Fruit fly (Drosophila melanogaster) whole organism, embryonic: ENCODE measurements around the gene zyd.

ENCODE experiments used
- Atf3 ChIP-seq: fragments of 200-800 bp; sonication (Bioruptor generic); optimal IDR thresholded peaks from 3 replicates; lab custom pipeline; 2016; ENCODE audit warnings: missing biosample characterization, missing genetic modification characterization
- B-H2 ChIP-seq: fragments of 200-800 bp; sonication (Bioruptor generic); optimal IDR thresholded peaks from 2 replicates; lab custom pipeline; 2018; ENCODE audit warnings: missing biosample characterization, mild to moderate bottlenecking, missing genetic modification characterization
- CG1024 ChIP-seq: fragments of 200-800 bp; sonication (Bioruptor generic); IDR thresholded peaks from 2 replicates; pipeline ENCODE4 v1.3.6; 2022; ENCODE audit warnings: missing biosample characterization, missing genetic modification characterization
- CG10267 ChIP-seq: fragments of 200-800 bp; sonication (Bioruptor generic); optimal IDR thresholded peaks from 2 replicates; lab custom pipeline; 2018; ENCODE audit warnings: missing biosample characterization, mild to moderate bottlenecking, missing genetic modification characterization, moderate library complexity
- CG10321 ChIP-seq: fragments of 200-800 bp; sonication (Bioruptor generic); IDR thresholded peaks from 2 replicates; pipeline ENCODE4 v1.3.6; 2022; ENCODE audit warnings: missing biosample characterization, missing genetic modification characterization
- CG10959 ChIP-seq: fragments of 200-800 bp; sonication (Bioruptor generic); IDR thresholded peaks from 2 replicates; pipeline ENCODE4 v1.3.6; 2022; ENCODE audit warnings: missing biosample characterization, missing genetic modification characterization
- CG11560 ChIP-seq: fragments of 200-800 bp; sonication (Bioruptor generic); IDR thresholded peaks from 3 replicates; pipeline ENCODE4 v1.3.6; 2022; ENCODE audit warnings: missing biosample characterization, missing genetic modification characterization
- CG12071 ChIP-seq: fragments of 200-800 bp; sonication (Bioruptor generic); optimal IDR thresholded peaks from 3 replicates; lab custom pipeline; 2018; ENCODE audit warnings: missing biosample characterization, mild to moderate bottlenecking, missing genetic modification characterization
- CG14014 ChIP-seq: fragments of 200-800 bp; sonication (Bioruptor generic); IDR thresholded peaks from 2 replicates; pipeline ENCODE4 v1.3.6; 2022; ENCODE audit warnings: missing biosample characterization, missing genetic modification characterization
- CG17359 ChIP-seq: fragments of 200-800 bp; sonication (Bioruptor generic); optimal IDR thresholded peaks from 3 replicates; lab custom pipeline; 2018; ENCODE audit warnings: missing biosample characterization, mild to moderate bottlenecking, missing genetic modification characterization, moderate library complexity
- CG17568 ChIP-seq: fragments of 200-800 bp; sonication (Bioruptor generic); optimal IDR thresholded peaks from 2 replicates; lab custom pipeline; 2018; ENCODE audit warnings: missing biosample characterization, mild to moderate bottlenecking, missing genetic modification characterization, moderate library complexity
- CG17802 ChIP-seq: fragments of 200-800 bp; sonication (Bioruptor generic); optimal IDR thresholded peaks from 2 replicates; lab custom pipeline; 2018; ENCODE audit warnings: missing biosample characterization, mild to moderate bottlenecking, missing genetic modification characterization, moderate library complexity
- CG18011 ChIP-seq: fragments of 200-800 bp; sonication (Bioruptor generic); optimal IDR thresholded peaks from 2 replicates; lab custom pipeline; 2017; ENCODE audit warnings: missing biosample characterization, missing genetic modification characterization, mild to moderate bottlenecking, moderate library complexity, missing genotype
- CG2875 ChIP-seq: fragments of 200-800 bp; sonication (Bioruptor generic); optimal IDR thresholded peaks from 2 replicates; lab custom pipeline; 2017; ENCODE audit warnings: missing biosample characterization, mild to moderate bottlenecking, missing genetic modification characterization, missing genetic modification reagents
- CG31224 ChIP-seq: fragments of 200-800 bp; sonication (Bioruptor generic); IDR thresholded peaks from 2 replicates; pipeline ENCODE4 v1.3.6; 2022; ENCODE audit warnings: missing biosample characterization, missing genetic modification characterization
- CG32767 ChIP-seq: fragments of 200-800 bp; sonication (Bioruptor generic); IDR thresholded peaks from 2 replicates; pipeline ENCODE4 v1.3.6; 2022; ENCODE audit warnings: missing biosample characterization, missing genetic modification characterization
- CG3838 ChIP-seq: fragments of 200-800 bp; sonication (Bioruptor generic); optimal IDR thresholded peaks from 3 replicates; lab custom pipeline; 2016; ENCODE audit warnings: missing biosample characterization, missing genetic modification characterization
- CG6175 ChIP-seq: fragments of 200-800 bp; sonication (Bioruptor generic); IDR thresholded peaks from 3 replicates; pipeline ENCODE4 v1.3.6; 2022; ENCODE audit warnings: missing biosample characterization, missing genetic modification characterization
- CG6765 ChIP-seq: fragments of 200-800 bp; sonication (Bioruptor generic); optimal IDR thresholded peaks from 3 replicates; lab custom pipeline; 2017; ENCODE audit warnings: missing biosample characterization, mild to moderate bottlenecking, missing genetic modification characterization
- CG8388 ChIP-seq: fragments of 200-800 bp; sonication (Bioruptor generic); optimal IDR thresholded peaks from 2 replicates; lab custom pipeline; 2019; ENCODE audit warnings: missing biosample characterization, mild to moderate bottlenecking, missing genetic modification characterization, moderate library complexity
- CG8478 ChIP-seq: fragments of >200 bp; optimal IDR thresholded peaks from 2 replicates; lab custom pipeline; 2018
- CG9215 ChIP-seq: fragments of 200-800 bp; sonication (Bioruptor generic); IDR thresholded peaks from 2 replicates; pipeline ENCODE4 v1.3.6; 2022; ENCODE audit warnings: missing biosample characterization, missing genetic modification characterization
- CG9876 ChIP-seq: fragments of 200-800 bp; sonication (Bioruptor generic); optimal IDR thresholded peaks from 2 replicates; lab custom pipeline; 2016; ENCODE audit warnings: missing biosample characterization, missing genetic modification characterization
- CG9932 ChIP-seq: fragments of 200-800 bp; sonication (Bioruptor generic); IDR thresholded peaks from 2 replicates; pipeline ENCODE4 v1.3.6; 2022; ENCODE audit warnings: missing biosample characterization, missing genetic modification characterization
- Doc3 ChIP-seq: fragments of 200-800 bp; sonication (Bioruptor generic); IDR thresholded peaks from 3 replicates; pipeline ENCODE4 v1.3.6; 2022; ENCODE audit warnings: missing biosample characterization, missing genetic modification characterization; ENCODE audit not compliant: partially characterized antibody
- E2f1 ChIP-seq: fragments of 200-800 bp; sonication (Bioruptor generic); IDR thresholded peaks from 2 replicates; pipeline ENCODE4 v1.3.6; 2022; ENCODE audit warnings: missing biosample characterization, missing genetic modification characterization
- Ets97D ChIP-seq: fragments of 200-800 bp; sonication (Bioruptor generic); optimal IDR thresholded peaks from 3 replicates; lab custom pipeline; 2016; ENCODE audit warnings: missing biosample characterization, missing genetic modification characterization
- Fer1 ChIP-seq: fragments of 200-800 bp; sonication (Bioruptor generic); optimal IDR thresholded peaks from 2 replicates; lab custom pipeline; 2017; ENCODE audit warnings: missing biosample characterization, mild to moderate bottlenecking, missing genetic modification characterization
- Hr3 ChIP-seq: fragments of 200-800 bp; sonication (Bioruptor generic); optimal IDR thresholded peaks from 3 replicates; lab custom pipeline; 2016; ENCODE audit warnings: missing biosample characterization, missing genetic modification characterization
- Lim3 ChIP-seq: fragments of 200-800 bp; sonication (Bioruptor generic); IDR thresholded peaks from 2 replicates; pipeline ENCODE4 v1.3.6; 2022; ENCODE audit warnings: missing biosample characterization, missing genetic modification characterization
- MTF-1 ChIP-seq: fragments of 200-800 bp; sonication (Bioruptor generic); optimal IDR thresholded peaks from 2 replicates; lab custom pipeline; 2018; ENCODE audit warnings: missing biosample characterization, mild to moderate bottlenecking, missing genetic modification characterization, borderline replicate concordance
- Myb ChIP-seq: fragments of 200-800 bp; sonication (Bioruptor generic); optimal IDR thresholded peaks from 2 replicates; lab custom pipeline; 2016; ENCODE audit warnings: missing biosample characterization, missing genetic modification characterization
- Nf-YB ChIP-seq: fragments of 200-800 bp; sonication (Bioruptor generic); optimal IDR thresholded peaks from 3 replicates; lab custom pipeline; 2019; ENCODE audit warnings: missing biosample characterization, mild to moderate bottlenecking, missing genetic modification characterization, moderate library complexity
- NfI ChIP-seq: fragments of 200-800 bp; sonication (Bioruptor generic); optimal IDR thresholded peaks from 3 replicates; lab custom pipeline; 2018; ENCODE audit warnings: missing biosample characterization, mild to moderate bottlenecking, missing genetic modification characterization, moderate library complexity
- PHDP ChIP-seq: fragments of 200-800 bp; sonication (Bioruptor generic); optimal IDR thresholded peaks from 3 replicates; lab custom pipeline; 2018; ENCODE audit warnings: missing biosample characterization, mild to moderate bottlenecking, missing genetic modification characterization, moderate library complexity
- Rfx ChIP-seq: fragments of 200-800 bp; sonication (Bioruptor generic); IDR thresholded peaks from 2 replicates; pipeline ENCODE4 v1.3.6; 2022; ENCODE audit warnings: missing biosample characterization, missing genetic modification characterization
- Side ChIP-seq: fragments of 200-800 bp; sonication (Bioruptor generic); optimal IDR thresholded peaks from 2 replicates; lab custom pipeline; 2016; ENCODE audit warnings: missing biosample characterization, missing genetic modification characterization
- Sry-β ChIP-seq: fragments of 200-800 bp; sonication (Bioruptor generic); optimal IDR thresholded peaks from 2 replicates; lab custom pipeline; 2018; ENCODE audit warnings: missing biosample characterization, mild to moderate bottlenecking, missing genetic modification characterization, moderate library complexity
- Sry-δ ChIP-seq: fragments of 200-800 bp; sonication (Bioruptor generic); optimal IDR thresholded peaks from 2 replicates; lab custom pipeline; 2016; ENCODE audit warnings: missing biosample characterization, missing genetic modification characterization
- Usf ChIP-seq: fragments of 200-800 bp; sonication (Bioruptor generic); optimal IDR thresholded peaks from 2 replicates; lab custom pipeline; 2017; ENCODE audit warnings: missing genotype, missing biosample characterization, missing genetic modification characterization
- chinmo ChIP-seq: fragments of 200-800 bp; sonication (Bioruptor generic); IDR thresholded peaks from 4 replicates; pipeline ENCODE4 v1.3.6; 2022; ENCODE audit warnings: missing biosample characterization, missing genetic modification characterization; ENCODE audit not compliant: partially characterized antibody
- dati ChIP-seq: fragments of 200-800 bp; sonication (Bioruptor generic); IDR thresholded peaks from 2 replicates; pipeline ENCODE4 v1.3.6; 2022; ENCODE audit warnings: missing biosample characterization, missing genetic modification characterization
- gsb ChIP-seq: fragments of 200-800 bp; sonication (Bioruptor generic); IDR thresholded peaks from 2 replicates; pipeline ENCODE4 v1.3.6; 2022; ENCODE audit warnings: missing biosample characterization, missing genetic modification characterization
- pros ChIP-seq: fragments of 200-800 bp; sonication (Bioruptor generic); optimal IDR thresholded peaks from 3 replicates; lab custom pipeline; 2019; ENCODE audit warnings: missing biosample characterization, mild to moderate bottlenecking, missing genetic modification characterization, moderate library complexity
- pzg ChIP-seq: fragments of 200-800 bp; sonication (Bioruptor generic); optimal IDR thresholded peaks from 3 replicates; lab custom pipeline; 2018; ENCODE audit warnings: missing biosample characterization, mild to moderate bottlenecking, missing genetic modification characterization, moderate library complexity
- salm ChIP-seq: fragments of 200-800 bp; sonication (Bioruptor generic); optimal IDR thresholded peaks from 2 replicates; lab custom pipeline; 2018; ENCODE audit warnings: missing biosample characterization, mild to moderate bottlenecking, missing genetic modification characterization
- seq ChIP-seq: fragments of 200-800 bp; sonication (Bioruptor generic); IDR thresholded peaks from 2 replicates; pipeline ENCODE4 v1.3.6; 2022; ENCODE audit warnings: missing biosample characterization, missing genetic modification characterization
- sob ChIP-seq: fragments of 200-800 bp; sonication (Bioruptor generic); IDR thresholded peaks from 2 replicates; pipeline ENCODE4 v1.3.6; 2022; ENCODE audit warnings: missing biosample characterization, missing genetic modification characterization
- tna ChIP-seq: fragments of 200-800 bp; sonication (Bioruptor generic); IDR thresholded peaks from 2 replicates; pipeline ENCODE4 v1.3.6; 2022; ENCODE audit warnings: missing biosample characterization, missing genetic modification characterization; ENCODE audit not compliant: partially characterized antibody
- toy ChIP-seq: fragments of 200-800 bp; sonication (Bioruptor generic); IDR thresholded peaks from 2 replicates; pipeline ENCODE4 v1.3.6; 2022; ENCODE audit warnings: missing biosample characterization, missing genetic modification characterization
- vfl ChIP-seq: fragments of 200-800 bp; sonication (Bioruptor generic); optimal IDR thresholded peaks from 2 replicates; lab custom pipeline; 2016; ENCODE audit warnings: missing biosample characterization, missing genetic modification characterization
- zfh1 ChIP-seq: fragments of 200-800 bp; sonication (Bioruptor generic); IDR thresholded peaks from 3 replicates; pipeline ENCODE4 v1.3.6; 2022; ENCODE audit warnings: missing biosample characterization, missing genetic modification characterization

The zyd gene

dm6 chrX:23007399-23007798, 15.3 kb upstream of the zyd start (continued):
- no peak for TF ChIP-seq CG3838 (GFP tag; lab: Kevin White, UChicago)
- no peak for TF ChIP-seq CG32767 (GFP tag; lab: Robert Waterston, UW)
- TF ChIP-seq CG8388 = peak; percentile 34
- TF ChIP-seq B-H2 (GFP tag; lab: Kevin White, UChicago) = no peak
- TF ChIP-seq Rfx = peak; percentile 64
- TF ChIP-seq CG1024 = peak; percentile 26; the same call in 1 of the 2 replicates
- peak; percentile 74 for TF ChIP-seq pzg (GFP tag; lab: Kevin White, UChicago)
- peak; percentile 79 for TF ChIP-seq CG9932 (GFP tag; lab: Robert Waterston, UW)
- TF ChIP-seq CG18011 (GFP tag; lab: Kevin White, UChicago) = no peak
- TF ChIP-seq CG9215 = no peak
- no peak for TF ChIP-seq salm (tag; lab: Kevin White, UChicago)
- TF ChIP-seq Lim3 (GFP tag; lab: Robert Waterston, UW) = no peak
- TF ChIP-seq CG17802 (tag; lab: Kevin White, UChicago) = no peak
- no peak for TF ChIP-seq CG10321 (GFP tag; lab: Robert Waterston, UW)
- no peak for TF ChIP-seq gsb
- peak; percentile 94 for TF ChIP-seq Doc3 (GFP tag; lab: Robert Waterston, UW)
- TF ChIP-seq Fer1 (GFP tag; lab: Kevin White, UChicago) = no peak
- TF ChIP-seq Myb (GFP tag; lab: Kevin White, UChicago) = peak; percentile 31
- TF ChIP-seq CG12071 (GFP tag; lab: Kevin White, UChicago) = no peak
- no peak for TF ChIP-seq CG14014
- TF ChIP-seq NfI (GFP tag; lab: Kevin White, UChicago) = no peak
- TF ChIP-seq CG10959 (GFP tag; lab: Robert Waterston, UW) = no peak
- TF ChIP-seq Hr3 (GFP tag; lab: Kevin White, UChicago) = no peak
- TF ChIP-seq CG11560 (tag; lab: Robert Waterston, UW) = no peak
- no peak for TF ChIP-seq Nf-YB (GFP tag; lab: Kevin White, UChicago)
- TF ChIP-seq CG31224 (GFP tag; lab: Robert Waterston, UW) = no peak
- TF ChIP-seq CG10267 (tag; lab: Kevin White, UChicago) = peak; percentile 60
- TF ChIP-seq seq (GFP tag; lab: Robert Waterston, UW) = no peak
- no peak for TF ChIP-seq Atf3 (GFP tag; lab: Kevin White, UChicago)
- TF ChIP-seq sob (GFP tag; lab: Robert Waterston, UW) = peak; percentile 46; the same call in 1 of the 2 replicates
- no peak for TF ChIP-seq zfh1
- no peak for TF ChIP-seq CG8478 (lab: Kevin White, UChicago)
- peak; percentile 52 for TF ChIP-seq Ets97D (GFP tag; lab: Kevin White, UChicago)
- TF ChIP-seq CG2875 (GFP tag; lab: Kevin White, UChicago) = no peak
- peak; percentile 95 for TF ChIP-seq chinmo (GFP tag; lab: Robert Waterston, UW)
- no peak for TF ChIP-seq MTF-1 (GFP tag; lab: Kevin White, UChicago)
- TF ChIP-seq CG6765 (GFP tag; lab: Kevin White, UChicago) = no peak
- TF ChIP-seq Usf (GFP tag; lab: Kevin White, UChicago) = no peak
- no peak for TF ChIP-seq CG17568 (GFP tag; lab: Kevin White, UChicago)
- TF ChIP-seq Side (GFP tag; lab: Kevin White, UChicago) = no peak
- no peak for TF ChIP-seq dati
- TF ChIP-seq vfl = no peak
- TF ChIP-seq PHDP (tag; lab: Kevin White, UChicago) = peak; percentile 28
- TF ChIP-seq CG6175 (GFP tag; lab: Robert Waterston, UW) = no peak
- peak; percentile 15 for TF ChIP-seq CG17359 (tag; lab: Kevin White, UChicago)
- TF ChIP-seq E2f1 (GFP tag; lab: Robert Waterston, UW) = no peak
- no peak for TF ChIP-seq pros (GFP tag; lab: Kevin White, UChicago)
- TF ChIP-seq Sry-β (GFP tag; lab: Kevin White, UChicago) = no peak
- peak; percentile 84 for TF ChIP-seq Sry-δ (GFP tag; lab: Kevin White, UChicago)
- TF ChIP-seq CG9876 (GFP tag; lab: Kevin White, UChicago) = no peak
- peak; percentile 98 for TF ChIP-seq tna
- TF ChIP-seq toy (GFP tag; lab: Robert Waterston, UW) = no peak
